Fruit fly (Drosophila melanogaster): ENCODE data around the gene ifc.

Gene ifc

DNA sequence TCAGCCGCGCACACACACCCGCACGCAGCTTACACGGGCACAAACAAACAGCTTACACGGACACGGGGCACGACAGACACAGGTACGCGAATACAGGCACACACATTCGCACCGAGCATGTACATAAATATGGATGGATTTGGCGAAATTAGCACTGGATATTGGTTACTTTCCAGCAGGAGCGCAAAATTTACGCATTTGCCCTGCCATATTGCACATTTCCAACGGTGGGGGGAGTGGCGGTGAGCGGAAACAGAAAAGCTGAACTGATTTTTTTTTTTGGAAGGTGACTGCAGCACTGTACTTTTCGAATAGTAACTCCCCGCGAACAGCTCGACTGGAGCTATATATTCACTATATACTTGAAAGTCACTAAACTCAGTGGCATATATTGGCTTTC is 12.2 kb downstream of the ifc start:
- peak; percentile 58 for TF ChIP-seq crol (GFP tag; IDR thresholded peaks at IDR 0.05)
- TF ChIP-seq p53 (GFP tag; optimal IDR thresholded peaks at IDR 0.05), result no peak
- peak; percentile 63 for TF ChIP-seq sens (GFP tag)
- no peak for TF ChIP-seq tgo (GFP tag; IDR thresholded peaks at IDR 0.05)
- no peak for TF ChIP-seq Asciz (GFP tag; optimal IDR thresholded peaks at IDR 0.05)
- peak; percentile 0 for TF ChIP-seq sqz (GFP tag; optimal IDR thresholded peaks at IDR 0.05)

DNA sequence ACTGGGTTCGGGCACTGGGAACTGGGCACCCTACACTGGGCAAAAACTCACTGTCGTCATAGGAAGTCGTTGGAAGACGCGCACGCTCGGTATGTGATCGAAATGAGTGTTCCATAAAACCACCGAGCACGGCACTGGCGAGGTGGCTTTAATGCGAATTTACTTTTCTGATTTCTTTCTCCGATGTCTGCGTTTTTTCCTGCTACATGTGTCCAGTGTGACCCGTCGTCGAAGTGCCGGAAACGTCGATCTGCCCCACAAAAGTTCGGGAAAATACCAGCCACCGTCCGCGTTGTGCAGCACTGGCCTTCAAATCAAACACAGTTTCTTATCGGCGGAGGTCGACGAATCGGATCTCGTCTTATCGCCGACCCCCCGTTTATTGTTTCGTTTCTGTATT is 13.1 kb downstream of the ifc start, which contains the start of gene Kdm5:
Gene Kdm5, minus strand, starts transcription at position 255 of the 400 bp plus-strand sequence.
- TF ChIP-seq CrebB (tag; optimal IDR thresholded peaks at IDR 0.05) (peak; percentile 14), Abd-B (GFP tag; optimal IDR thresholded peaks at IDR 0.05) (no peak), MESR4 (GFP tag; optimal IDR thresholded peaks at IDR 0.05) (peak; percentile 91), Drgx (GFP tag; IDR thresholded peaks at IDR 0.05) (peak; percentile 45; the same call in 1 of the 2 replicates), CG32532 (GFP tag; IDR thresholded peaks at IDR 0.05) (peak; percentile 58), Chrac-16 (GFP tag; optimal IDR thresholded peaks at IDR 0.05) (no peak), CG12391 (tag; optimal IDR thresholded peaks at IDR 0.05) (peak; percentile 9), CG6683 (GFP tag; optimal IDR thresholded peaks at IDR 0.05) (no peak), CG6813 (GFP tag; optimal IDR thresholded peaks at IDR 0.05) (peak; percentile 39), CG15514 (GFP tag; optimal IDR thresholded peaks at IDR 0.05) (peak; percentile 69), Hmr (GFP tag; optimal IDR thresholded peaks at IDR 0.05) (peak; percentile 54), ftz-f1 (GFP tag; optimal IDR thresholded peaks at IDR 0.05) (peak; percentile 88), CG10147 (GFP tag; optimal IDR thresholded peaks at IDR 0.05) (no peak), ato (GFP tag; IDR thresholded peaks at IDR 0.05; ENCODE audit: partially characterized antibody) (0 out of 2 replicates have a peak, but pooled peaks have one; percentile 51), Hr51 (GFP tag; optimal IDR thresholded peaks at IDR 0.05) (peak in 1 of 2 experiments; percentile 2), ci (GFP tag; IDR thresholded peaks at IDR 0.05) (peak; percentile 87), nau (GFP tag; optimal IDR thresholded peaks at IDR 0.05) (no peak), onecut (GFP tag; IDR thresholded peaks at IDR 0.05) (0 out of 2 replicates have a peak, but pooled peaks have one; percentile 13), ranshi (GFP tag; IDR thresholded peaks at IDR 0.05) (peak; percentile 43; the same call in 1 of the 2 replicates), lilli (GFP tag; optimal IDR thresholded peaks at IDR 0.05) (peak; percentile 13), prd (optimal IDR thresholded peaks at IDR 0.05) (no peak), prd (GFP tag; IDR thresholded peaks at IDR 0.05) (peak; percentile 45; the same call in 1 of the 3 replicates), CG17186 (GFP tag; optimal IDR thresholded peaks at IDR 0.05) (peak; percentile 38), CG2712 (tag; optimal IDR thresholded peaks at IDR 0.05) (peak; percentile 24), knrl (GFP tag; IDR thresholded peaks at IDR 0.05; ENCODE audit: partially characterized antibody) (0 out of 3 replicates have a peak, but pooled peaks have one; percentile 12), exex (tag; optimal IDR thresholded peaks at IDR 0.05) (peak; percentile 37), Fer1 (GFP tag; optimal IDR thresholded peaks at IDR 0.05) (peak; percentile 48), yki (optimal IDR thresholded peaks at IDR 0.05) (no peak), Dref (GFP tag; IDR thresholded peaks at IDR 0.05) (peak; percentile 50; the same call in 1 of the 2 replicates), cg (GFP tag; optimal IDR thresholded peaks at IDR 0.05) (peak; percentile 67), dmrt99B (tag; optimal IDR thresholded peaks at IDR 0.05) (no peak), CG14710 (tag; optimal IDR thresholded peaks at IDR 0.05) (peak; percentile 46), abd-A (tag; optimal IDR thresholded peaks at IDR 0.05) (no peak), MBD-R2 (GFP tag; IDR thresholded peaks at IDR 0.05) (peak; percentile 67), chn (GFP tag; optimal IDR thresholded peaks at IDR 0.05) (peak; percentile 28), CG11456 (GFP tag; IDR thresholded peaks at IDR 0.05) (peak; percentile 70; the same call in 2 of the 3 replicates), CG6689 (GFP tag; IDR thresholded peaks at IDR 0.05) (0 out of 2 replicates have a peak, but pooled peaks have one; percentile 14), CG15601 (tag; optimal IDR thresholded peaks at IDR 0.05) (peak; percentile 1), wek (GFP tag; optimal IDR thresholded peaks at IDR 0.05) (no peak), p53 (GFP tag; optimal IDR thresholded peaks at IDR 0.05) (peak; percentile 22), Sin3A (optimal IDR thresholded peaks at IDR 0.05) (peak; percentile 49), stc (GFP tag; IDR thresholded peaks at IDR 0.05) (no peak), Vsx1 (GFP tag; optimal IDR thresholded peaks at IDR 0.05) (peak; percentile 48)

Measured in whole organism, embryonic.